Fruit fly (Drosophila melanogaster) whole organism, adult: ENCODE data around the gene CG14053.

Experiments
- CG11617 ChIP-seq: fragments of 200-800 bp; sonication (Bioruptor generic); optimal IDR thresholded peaks from 2 replicates; lab custom pipeline; 2017; ENCODE audit warnings: mild to moderate bottlenecking, missing biosample characterization, missing genetic modification reagents, missing genetic modification characterization
- CG12768 ChIP-seq: fragments of 200-800 bp; sonication (Bioruptor generic); optimal IDR thresholded peaks from 2 replicates; lab custom pipeline; 2017; ENCODE audit warnings: missing biosample characterization, missing genetic modification characterization, mild to moderate bottlenecking, moderate library complexity, missing genetic modification reagents
- CG14711 ChIP-seq: fragments of 200-800 bp; sonication (Bioruptor generic); optimal IDR thresholded peaks from 2 replicates; lab custom pipeline; 2018; ENCODE audit warnings: missing biosample characterization, mild to moderate bottlenecking, missing genetic modification characterization, moderate library complexity
- CG1620 ChIP-seq: fragments of 200-800 bp; sonication (Bioruptor generic); optimal IDR thresholded peaks from 2 replicates; lab custom pipeline; 2016; ENCODE audit warnings: missing biosample characterization, missing genetic modification characterization
- CG33017 ChIP-seq: fragments of 200-800 bp; sonication (Bioruptor generic); optimal IDR thresholded peaks from 2 replicates; lab custom pipeline; 2018; ENCODE audit warnings: missing biosample characterization, mild to moderate bottlenecking, missing genetic modification characterization, moderate library complexity
- CG5204 ChIP-seq: fragments of 200-800 bp; sonication (Bioruptor generic); optimal IDR thresholded peaks from 2 replicates; lab custom pipeline; 2016; ENCODE audit warnings: missing biosample characterization, missing genetic modification characterization
- CG7045 ChIP-seq: fragments of 200-800 bp; sonication (Bioruptor generic); optimal IDR thresholded peaks from 2 replicates; lab custom pipeline; 2017; ENCODE audit warnings: missing biosample characterization, mild to moderate bottlenecking, missing genetic modification characterization
- CG7101 ChIP-seq: fragments of 200-800 bp; sonication (Bioruptor generic); optimal IDR thresholded peaks from 2 replicates; lab custom pipeline; 2018; ENCODE audit warnings: missing biosample characterization, mild to moderate bottlenecking, missing genetic modification characterization, moderate library complexity
- Clk ChIP-seq: fragments of 200-800 bp; sonication (Bioruptor generic); optimal IDR thresholded peaks from 2 replicates; lab custom pipeline; 2017; ENCODE audit warnings: missing biosample characterization, missing genetic modification characterization
- Crg-1 ChIP-seq: fragments of 200-800 bp; sonication (Bioruptor generic); optimal IDR thresholded peaks from 2 replicates; lab custom pipeline; 2016; ENCODE audit warnings: missing biosample characterization, missing genetic modification characterization
- Hr96 ChIP-seq: fragments of 200-800 bp; sonication (Bioruptor generic); optimal IDR thresholded peaks from 2 replicates; lab custom pipeline; 2016; ENCODE audit warnings: missing biosample characterization, missing genetic modification characterization
- Mnt ChIP-seq: fragments of 200-800 bp; sonication (Bioruptor generic); optimal IDR thresholded peaks from 2 replicates; lab custom pipeline; 2016; ENCODE audit warnings: missing biosample characterization, mild to moderate bottlenecking, missing genetic modification characterization
- bab1 ChIP-seq: fragments of 200-800 bp; sonication (Bioruptor generic); optimal IDR thresholded peaks from 3 replicates; lab custom pipeline; 2019; ENCODE audit warnings: missing biosample characterization, mild to moderate bottlenecking, missing genetic modification characterization, moderate library complexity
- cic ChIP-seq: fragments of 200-800 bp; sonication (Bioruptor generic); optimal IDR thresholded peaks from 2 replicates; lab custom pipeline; 2017; ENCODE audit warnings: missing biosample characterization, mild to moderate bottlenecking, missing genetic modification characterization, moderate library complexity
- cnc ChIP-seq, 2 experiments: fragments of >200 bp; optimal IDR thresholded peaks; 2 replicates each; lab custom pipeline; 2017
- kay ChIP-seq: fragments of 200-800 bp; sonication (Bioruptor generic); peaks from one replicate; lab custom pipeline; 2016; ENCODE audit warnings: missing biosample characterization, missing genetic modification characterization, borderline replicate concordance
- ovo ChIP-seq: fragments of 200-800 bp; sonication (Bioruptor generic); optimal IDR thresholded peaks from 2 replicates; lab custom pipeline; 2016; ENCODE audit warnings: missing biosample characterization, missing genetic modification characterization
- pad ChIP-seq: fragments of 200-800 bp; sonication (Bioruptor generic); optimal IDR thresholded peaks from 3 replicates; lab custom pipeline; 2017; ENCODE audit warnings: missing biosample characterization, missing genetic modification characterization, mild to moderate bottlenecking, moderate library complexity, missing genetic modification reagents
- tj ChIP-seq: fragments of 200-800 bp; sonication (Bioruptor generic); optimal IDR thresholded peaks from 3 replicates; lab custom pipeline; 2017; ENCODE audit warnings: missing biosample characterization, mild to moderate bottlenecking, missing genetic modification characterization, moderate library complexity
- toe ChIP-seq: fragments of 200-800 bp; sonication (Bioruptor generic); optimal IDR thresholded peaks from 2 replicates; lab custom pipeline; 2016; ENCODE audit warnings: missing biosample characterization, missing genetic modification characterization

CG14053 gene

dm6 chrX:2166129-2166528 is 27.6 kb downstream of the CG14053 start:
- no peak for TF ChIP-seq Clk (GFP tag; lab: Kevin White, UChicago)
- TF ChIP-seq cnc (optimal IDR thresholded peaks at IDR 0.05; lab: Kevin White, UChicago) = no peak
- no peak for TF ChIP-seq CG12768 (GFP tag; lab: Kevin White, UChicago)

- no peak for TF ChIP-seq Mnt (GFP tag; lab: Kevin White, UChicago)
- TF ChIP-seq Clk (GFP tag; lab: Kevin White, UChicago) = no peak
- no peak for TF ChIP-seq tj (GFP tag; lab: Kevin White, UChicago)
- no peak for TF ChIP-seq bab1 (GFP tag; lab: Kevin White, UChicago)
- no peak for TF ChIP-seq CG7101 (tag; lab: Kevin White, UChicago)
- no peak for TF ChIP-seq CG1620
- TF ChIP-seq CG11617 = no peak
- no peak for TF ChIP-seq kay (GFP tag; lab: Kevin White, UChicago)
- no peak for TF ChIP-seq CG33017 (tag; lab: Kevin White, UChicago)
- no peak for TF ChIP-seq cnc (optimal IDR thresholded peaks at IDR 0.05; lab: Kevin White, UChicago)
- TF ChIP-seq ovo (GFP tag; lab: Kevin White, UChicago) = no peak
- TF ChIP-seq CG5204 = no peak
- no peak for TF ChIP-seq CG12768 (GFP tag; lab: Kevin White, UChicago)
- TF ChIP-seq pad (GFP tag; lab: Kevin White, UChicago) = no peak
- no peak for TF ChIP-seq Crg-1 (GFP tag; lab: Kevin White, UChicago)
- TF ChIP-seq Hr96 = no peak
- no peak for TF ChIP-seq CG7045 (GFP tag; lab: Kevin White, UChicago)
- TF ChIP-seq CG14711 = no peak
- TF ChIP-seq cic (GFP tag; lab: Kevin White, UChicago) = no peak
- TF ChIP-seq toe = no peak
These were observed 28.3 kb downstream of the CG14053 start for dm6 chrX:2165394-2165793.

- TF ChIP-seq CG12768 (GFP tag; lab: Kevin White, UChicago) = no peak
- TF ChIP-seq Crg-1 (GFP tag; lab: Kevin White, UChicago) = no peak
- TF ChIP-seq cnc (optimal IDR thresholded peaks at IDR 0.05; lab: Kevin White, UChicago) = no peak
These were observed 30.4 kb downstream of the CG14053 start for dm6 chrX:2163358-2163757.

- TF ChIP-seq kay (GFP tag; lab: Kevin White, UChicago) (no peak), Hr96 (no peak), pad (GFP tag; lab: Kevin White, UChicago) (no peak), CG12768 (GFP tag; lab: Kevin White, UChicago) (no peak), toe (no peak), CG5204 (no peak), CG7045 (GFP tag; lab: Kevin White, UChicago) (no peak), Crg-1 (GFP tag; lab: Kevin White, UChicago) (no peak), CG33017 (tag; lab: Kevin White, UChicago) (no peak), cnc (optimal IDR thresholded peaks at IDR 0.05; lab: Kevin White, UChicago) (no peak), Mnt (GFP tag; lab: Kevin White, UChicago) (no peak), CG7101 (tag; lab: Kevin White, UChicago) (no peak), cic (GFP tag; lab: Kevin White, UChicago) (no peak)
These were observed 31.4 kb downstream of the CG14053 start, which contains the start of the genes Cyp4d1 and CG3630 for dm6 chrX:2162130-2162907. Gene Cyp4d1 (minus strand): TSS chrX:2162180. Gene CG3630 (plus strand): TSS chrX:2162196.

- TF ChIP-seq Clk (GFP tag; lab: Kevin White, UChicago) = no peak
- no peak for TF ChIP-seq CG7045 (GFP tag; lab: Kevin White, UChicago)
- no peak for TF ChIP-seq CG33017 (tag; lab: Kevin White, UChicago)
- no peak for TF ChIP-seq tj (GFP tag; lab: Kevin White, UChicago)
- no peak for TF ChIP-seq ovo (GFP tag; lab: Kevin White, UChicago)
- TF ChIP-seq Mnt (GFP tag; lab: Kevin White, UChicago) = no peak
- TF ChIP-seq CG11617 = no peak
- no peak for TF ChIP-seq CG14711
- no peak for TF ChIP-seq CG12768 (GFP tag; lab: Kevin White, UChicago)
- no peak for TF ChIP-seq CG7101 (tag; lab: Kevin White, UChicago)
These were observed 32.7 kb downstream of the CG14053 start for dm6 chrX:2161020-2161419.

dm6 chrX:2158668-2159163 is 35.0 kb downstream of the CG14053 start, which contains the start of gene wapl:
Gene wapl (minus strand): TSS chrX:2158983.
- TF ChIP-seq CG33017 (tag; lab: Kevin White, UChicago) (no peak), CG5204 (no peak), bab1 (GFP tag; lab: Kevin White, UChicago) (peak; percentile 79), CG11617 (no peak), Hr96 (no peak), pad (GFP tag; lab: Kevin White, UChicago) (peak; percentile 16), tj (GFP tag; lab: Kevin White, UChicago) (no peak), Mnt (GFP tag; lab: Kevin White, UChicago) (peak; percentile 61), CG12768 (GFP tag; lab: Kevin White, UChicago) (no peak), CG1620 (peak; percentile 47), ovo (GFP tag; lab: Kevin White, UChicago) (no peak), cnc (optimal IDR thresholded peaks at IDR 0.05; lab: Kevin White, UChicago) (no peak), CG14711 (peak; percentile 34), CG7101 (tag; lab: Kevin White, UChicago) (peak; percentile 27), Crg-1 (GFP tag; lab: Kevin White, UChicago) (peak; percentile 11), Clk (GFP tag; lab: Kevin White, UChicago) (no peak), kay (GFP tag; lab: Kevin White, UChicago) (no peak), toe (no peak)
